Worm (Caenorhabditis elegans): ENCODE results near the gene plc-4.

The plc-4 gene

DNA sequence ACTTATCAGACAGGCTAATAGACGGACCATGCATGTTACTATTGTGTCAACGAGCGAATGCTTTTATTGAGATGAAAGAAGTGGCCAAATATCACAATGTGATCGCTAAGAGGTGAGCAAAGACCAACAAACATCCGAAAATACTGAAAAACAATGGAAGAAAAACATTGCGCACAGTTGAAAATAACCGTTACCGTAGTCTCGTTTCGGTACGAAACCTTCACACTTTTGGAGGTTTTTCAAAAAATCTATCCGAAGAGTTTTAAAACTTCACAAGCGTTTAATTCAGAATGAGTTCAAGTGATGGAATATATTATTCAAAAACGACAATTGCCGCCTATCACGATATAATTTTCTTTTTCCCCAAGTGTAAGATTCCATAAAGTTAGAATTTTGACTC, 3.6 kb downstream of the plc-4 start:
- no peak for TF ChIP-seq nhr-28 (tag; optimal IDR thresholded peaks at IDR 0.05)
- TF ChIP-seq dpl-1 (GFP tag; optimal IDR thresholded peaks at IDR 0.05), result peak; percentile 18 to 51 (median 42)
- peak; percentile 38 to 56 for TF ChIP-seq efl-1 (optimal IDR thresholded peaks at IDR 0.05)
- peak; percentile 48 to 91 for TF ChIP-seq efl-1 (GFP tag; optimal IDR thresholded peaks at IDR 0.05 in 1 of 2)
- TF ChIP-seq lsy-2 (tag; optimal IDR thresholded peaks at IDR 0.05), result peak; percentile 51 to 87
- no peak for TF ChIP-seq swsn-7 (tag; optimal IDR thresholded peaks at IDR 0.05)
- TF ChIP-seq lin-35 (GFP tag; optimal IDR thresholded peaks at IDR 0.05), result peak in 1 of 2 experiments; percentile 65

DNA sequence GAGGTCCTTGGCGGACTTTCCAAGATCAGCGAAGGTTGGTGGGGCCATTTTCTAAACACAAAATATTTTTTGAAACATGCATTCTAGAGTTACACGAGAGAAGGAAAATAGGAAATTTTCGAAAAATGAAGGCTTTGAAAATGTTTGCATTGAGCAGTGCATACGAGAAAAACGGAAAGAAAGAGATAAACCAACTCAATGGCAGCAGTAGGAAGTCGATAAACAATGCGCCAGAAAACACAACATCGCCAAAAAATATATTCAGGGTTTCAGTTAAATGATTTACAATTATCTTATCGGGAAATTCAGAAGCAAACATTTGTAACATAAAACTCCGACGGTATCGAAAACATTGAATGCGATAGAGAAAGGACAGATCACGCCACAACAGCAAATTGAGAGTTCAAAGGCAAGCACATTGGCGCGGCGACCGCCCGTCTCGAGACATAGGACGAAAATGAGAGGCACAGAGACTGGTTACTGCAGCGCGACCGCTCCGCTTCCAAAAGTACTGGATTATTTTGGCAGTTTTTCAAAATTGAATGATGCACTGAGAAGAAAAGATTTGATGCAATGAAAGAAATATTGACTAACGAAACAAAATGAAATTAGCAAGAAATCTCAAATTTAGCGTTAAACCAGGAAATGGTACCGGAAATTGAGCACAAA, 4.5 kb downstream of the plc-4 start, which contains the start of the genes vdac-1 and R05G6.5:
vdac-1 (minus strand) TSS at position 51 of the 669 bp plus-strand sequence.
R05G6.5 (plus strand) TSS at position 527 of the 669 bp plus-strand sequence.
- TF ChIP-seq Y116A8C.19 (tag; optimal IDR thresholded peaks at IDR 0.05; ENCODE audit: borderline replicate concordance) (no peak), hlh-17 (GFP tag; optimal IDR thresholded peaks at IDR 0.05; ENCODE audit: borderline replicate concordance) (no peak), aly-2 (tag; optimal IDR thresholded peaks at IDR 0.05) (no peak), blmp-1 (tag; optimal IDR thresholded peaks at IDR 0.05) (peak; percentile 79), nhr-19 (GFP tag; conservative IDR thresholded peaks at IDR 0.05) (peak; percentile 87), fkh-4 (tag; optimal IDR thresholded peaks at IDR 0.05; ENCODE audit: borderline replicate concordance) (no peak), pqm-1 (tag; optimal IDR thresholded peaks at IDR 0.05) (peak; percentile 67), lin-35 (GFP tag; optimal IDR thresholded peaks at IDR 0.05) (peak; percentile 94 to 97), snpc-4 (tag; optimal IDR thresholded peaks at IDR 0.05) (peak; percentile 11), ztf-11 (tag; optimal IDR thresholded peaks at IDR 0.05) (no peak), mab-9 (GFP tag; IDR thresholded peaks at IDR 0.05) (0 out of 2 replicates have a peak, but pooled peaks have one; percentile 17), nhr-71 (tag; optimal IDR thresholded peaks at IDR 0.05) (peak; percentile 95), egl-27 (tag; optimal IDR thresholded peaks at IDR 0.05) (peak in 1 of 2 experiments; percentile 33), nhr-20 (tag; optimal IDR thresholded peaks at IDR 0.05) (peak; percentile 92), skn-1 (tag; optimal IDR thresholded peaks at IDR 0.05) (peak; percentile 63), xbp-1 (tag; optimal IDR thresholded peaks at IDR 0.05) (peak; percentile 83), nhr-28 (tag; optimal IDR thresholded peaks at IDR 0.05) (no peak), sox-4 (tag; optimal IDR thresholded peaks at IDR 0.05) (no peak), unc-130 (tag; optimal IDR thresholded peaks at IDR 0.05) (peak; percentile 81), efl-1 (optimal IDR thresholded peaks at IDR 0.05) (peak; percentile 59 to 93), efl-1 (GFP tag; optimal IDR thresholded peaks at IDR 0.05 in 1 of 2) (peak; percentile 90 to 99), C16A3.4 (tag; optimal IDR thresholded peaks at IDR 0.05) (peak; percentile 90), nhr-90 (tag; optimal IDR thresholded peaks at IDR 0.05; ENCODE audit: poor library complexity) (peak; percentile 80), snu-23 (GFP tag; optimal IDR thresholded peaks at IDR 0.05) (peak; percentile 93), hpl-2 (GFP tag; optimal IDR thresholded peaks at IDR 0.05) (no peak), ama-1 (optimal IDR thresholded peaks at IDR 0.05) (no peak), sup-37 (GFP tag; optimal IDR thresholded peaks at IDR 0.05) (peak; percentile 25), fkh-10 (GFP tag; optimal IDR thresholded peaks at IDR 0.05) (peak; percentile 28), pag-3 (tag; optimal IDR thresholded peaks at IDR 0.05; ENCODE audit: borderline replicate concordance, insufficient read depth) (no peak), nhr-12 (tag; optimal IDR thresholded peaks at IDR 0.05) (no peak), lin-39 (tag; optimal IDR thresholded peaks at IDR 0.05) (no peak), nhr-77 (tag; optimal IDR thresholded peaks at IDR 0.05) (peak; percentile 90), grh-1 (GFP tag; IDR thresholded peaks at IDR 0.05) (peak; percentile 77), unc-30 (tag; optimal IDR thresholded peaks at IDR 0.05) (no peak), ceh-8 (GFP tag; optimal IDR thresholded peaks at IDR 0.05) (no peak), ztf-4 (tag; optimal IDR thresholded peaks at IDR 0.05) (peak; percentile 55), lin-14 (GFP tag; optimal IDR thresholded peaks at IDR 0.05) (peak; percentile 97), dpl-1 (GFP tag; optimal IDR thresholded peaks at IDR 0.05) (peak; percentile 89 to 92 (median 92)), unc-98 (GFP tag; IDR thresholded peaks at IDR 0.05) (no peak), nhr-85 (tag) (peak; percentile 83), fos-1 (tag; optimal IDR thresholded peaks at IDR 0.05) (peak; percentile 63), fkh-8 (tag; optimal IDR thresholded peaks at IDR 0.05) (peak; percentile 81), hlh-4 (tag; optimal IDR thresholded peaks at IDR 0.05) (no peak), ceh-88 (GFP tag; IDR thresholded peaks at IDR 0.05) (peak; percentile 49; the same call in 1 of the 2 replicates), dsc-1 (tag; optimal IDR thresholded peaks at IDR 0.05) (peak; percentile 57), C34B4.2 (tag; optimal IDR thresholded peaks at IDR 0.05) (peak; percentile 87), tbx-2 (tag; optimal IDR thresholded peaks at IDR 0.05) (peak; percentile 86)

All from whole organism, L1 larva.